Worm (Caenorhabditis elegans): ENCODE data around the gene E04F6.10.

E04F6.10 gene

ce11 chrII:7228646-7229200 is 11.8 kb upstream of the E04F6.10 start, which contains the start of gene F32A5.4:
Gene F32A5.4 (plus strand): TSS chrII:7229150.
- no peak for TF ChIP-seq nhr-2 (tag; optimal IDR thresholded peaks at IDR 0.05)
- TF ChIP-seq lin-32 (GFP tag; optimal IDR thresholded peaks at IDR 0.05), result no peak
- TF ChIP-seq nhr-12 (tag; optimal IDR thresholded peaks at IDR 0.05), result no peak
- TF ChIP-seq lin-13 (tag; optimal IDR thresholded peaks at IDR 0.05), result no peak
- TF ChIP-seq mab-5 (tag; optimal IDR thresholded peaks at IDR 0.05), result no peak
- no peak for TF ChIP-seq ham-2 (GFP tag; optimal IDR thresholded peaks at IDR 0.05)
- no peak for TF ChIP-seq ceh-83 (GFP tag; optimal IDR thresholded peaks at IDR 0.05)

- no peak for TF ChIP-seq pha-4 (tag; optimal IDR thresholded peaks at IDR 0.05)
- no peak for TF ChIP-seq ztf-11 (tag; optimal IDR thresholded peaks at IDR 0.05)
- no peak for TF ChIP-seq M03D4.4 (tag; optimal IDR thresholded peaks at IDR 0.05)
- no peak for TF ChIP-seq tbx-8 (GFP tag; optimal IDR thresholded peaks at IDR 0.05)
- no peak for TF ChIP-seq nhr-237 (tag; optimal IDR thresholded peaks at IDR 0.05)
- TF ChIP-seq nhr-76 (tag; optimal IDR thresholded peaks at IDR 0.05), result no peak
- no peak for TF ChIP-seq unc-62 (GFP tag; optimal IDR thresholded peaks at IDR 0.05)
- TF ChIP-seq cnd-1 (tag; optimal IDR thresholded peaks at IDR 0.05), result no peak
- no peak for TF ChIP-seq drap-1 (GFP tag; optimal IDR thresholded peaks at IDR 0.05)
Measured at ce11 chrII:7225864-7226522, 9.0 kb upstream of the E04F6.10 start, which contains the start of gene clh-3. Gene clh-3 (minus strand): TSS chrII:7225914.

- TF ChIP-seq tbx-8 (GFP tag; optimal IDR thresholded peaks at IDR 0.05), result no peak
- no peak for TF ChIP-seq unc-62 (GFP tag; optimal IDR thresholded peaks at IDR 0.05)
- TF ChIP-seq elt-3 (tag; optimal IDR thresholded peaks at IDR 0.05), result no peak
- no peak for TF ChIP-seq unc-120 (tag; optimal IDR thresholded peaks at IDR 0.05; ENCODE audit: poor library complexity, severe bottlenecking)
- TF ChIP-seq ham-2 (GFP tag; optimal IDR thresholded peaks at IDR 0.05), result no peak
- TF ChIP-seq lin-13 (tag; optimal IDR thresholded peaks at IDR 0.05), result no peak
- no peak for TF ChIP-seq ceh-83 (GFP tag; optimal IDR thresholded peaks at IDR 0.05)
- TF ChIP-seq ceh-39 (tag; optimal IDR thresholded peaks at IDR 0.05), result no peak
- TF ChIP-seq elt-1 (tag; optimal IDR thresholded peaks at IDR 0.05; ENCODE audit: borderline replicate concordance, insufficient read depth), result no peak
- no peak for TF ChIP-seq pha-4 (tag; optimal IDR thresholded peaks at IDR 0.05)
- no peak for TF ChIP-seq mep-1 (tag; optimal IDR thresholded peaks at IDR 0.05)
- no peak for TF ChIP-seq ces-1 (GFP tag; optimal IDR thresholded peaks at IDR 0.05)
- TF ChIP-seq lsy-2 (tag; optimal IDR thresholded peaks at IDR 0.05), result no peak
- no peak for TF ChIP-seq nhr-28 (tag; optimal IDR thresholded peaks at IDR 0.05)
- no peak for TF ChIP-seq cnd-1 (tag; optimal IDR thresholded peaks at IDR 0.05)
- no peak for TF ChIP-seq drap-1 (GFP tag; optimal IDR thresholded peaks at IDR 0.05)
Measured at ce11 chrII:7224074-7224473, 7.1 kb upstream of the E04F6.10 start.

- TF ChIP-seq nhr-237 (tag; optimal IDR thresholded peaks at IDR 0.05) (no peak), ham-2 (GFP tag; optimal IDR thresholded peaks at IDR 0.05) (no peak), pha-4 (tag; optimal IDR thresholded peaks at IDR 0.05) (no peak), nhr-76 (tag; optimal IDR thresholded peaks at IDR 0.05) (no peak), blmp-1 (tag; optimal IDR thresholded peaks at IDR 0.05) (no peak), zip-8 (tag; optimal IDR thresholded peaks at IDR 0.05) (no peak), mab-5 (tag; optimal IDR thresholded peaks at IDR 0.05) (no peak), sptf-1 (tag; optimal IDR thresholded peaks at IDR 0.05) (no peak), ceh-83 (GFP tag; optimal IDR thresholded peaks at IDR 0.05) (no peak), unc-120 (tag; optimal IDR thresholded peaks at IDR 0.05; ENCODE audit: poor library complexity, severe bottlenecking) (no peak), tbx-8 (GFP tag; optimal IDR thresholded peaks at IDR 0.05) (no peak)
Measured at ce11 chrII:7212059-7212458, 4.9 kb downstream of the E04F6.10 start, which contains the start of gene E04F6.9. Gene E04F6.9 (minus strand): TSS chrII:7212159.

- TF ChIP-seq sem-2 (GFP tag; optimal IDR thresholded peaks at IDR 0.05), result no peak
- no peak for TF ChIP-seq lin-32 (GFP tag; optimal IDR thresholded peaks at IDR 0.05)
- TF ChIP-seq lin-13 (tag; optimal IDR thresholded peaks at IDR 0.05), result no peak
- TF ChIP-seq nhr-12 (tag; optimal IDR thresholded peaks at IDR 0.05), result no peak
- no peak for TF ChIP-seq elt-3 (tag; optimal IDR thresholded peaks at IDR 0.05)
- no peak for TF ChIP-seq zip-8 (tag; optimal IDR thresholded peaks at IDR 0.05)
- TF ChIP-seq unc-120 (tag; optimal IDR thresholded peaks at IDR 0.05; ENCODE audit: poor library complexity, severe bottlenecking), result no peak
- TF ChIP-seq mls-2 (tag; optimal IDR thresholded peaks at IDR 0.05), result no peak
Measured at ce11 chrII:7211280-7211679, 5.7 kb downstream of the E04F6.10 start, which contains the start of gene E04F6.8. Gene E04F6.8 (minus strand): TSS chrII:7211380.
